Fruit fly (Drosophila melanogaster): ENCODE measurements around the gene Dnali1.

Dnali1 gene

DNA sequence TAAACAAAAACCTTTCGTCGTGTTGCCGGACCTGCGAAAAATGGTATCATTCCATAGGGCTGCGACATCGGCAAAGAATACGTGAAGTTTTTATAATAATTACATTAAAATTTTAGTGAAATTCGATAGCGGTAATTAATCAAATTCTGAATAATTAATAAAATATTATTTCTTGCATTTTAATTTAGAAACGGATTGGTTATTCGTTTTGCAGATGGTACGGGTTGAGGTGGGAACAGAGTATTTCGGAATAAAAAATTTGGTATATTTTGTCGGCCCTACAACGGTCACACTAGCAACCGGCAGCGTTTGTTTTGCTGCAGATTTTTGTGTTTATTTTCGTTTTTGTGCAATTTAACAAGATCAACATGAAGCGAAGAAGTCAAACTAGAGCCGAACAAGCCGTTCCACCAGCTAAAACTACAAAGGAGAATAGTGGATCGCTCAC is 10.6 kb downstream of the Dnali1 start, which contains the start of the genes CG6962 and CG31368 (continued):
- TF ChIP-seq CG12236 (GFP tag; optimal IDR thresholded peaks at IDR 0.05) (no peak), CG17568 (GFP tag; optimal IDR thresholded peaks at IDR 0.05) (no peak), Tbp (GFP tag; optimal IDR thresholded peaks at IDR 0.05) (no peak), z (GFP tag; IDR thresholded peaks at IDR 0.05) (no peak), Deaf1 (tag; optimal IDR thresholded peaks at IDR 0.05) (peak; percentile 43), crol (GFP tag; IDR thresholded peaks at IDR 0.05) (no peak), CG18262 (tag; optimal IDR thresholded peaks at IDR 0.05) (peak; percentile 80), Six4 (GFP tag; optimal IDR thresholded peaks at IDR 0.05) (peak; percentile 79), fd102C (GFP tag; optimal IDR thresholded peaks at IDR 0.05) (peak; percentile 27), GATAe (GFP tag; conservative IDR thresholded peaks at IDR 0.05) (no peak; the same call in 1 of the 2 replicates), peb (GFP tag; IDR thresholded peaks at IDR 0.05) (peak; percentile 25; the same call in 1 of the 2 replicates), CG6765 (GFP tag; optimal IDR thresholded peaks at IDR 0.05) (peak; percentile 6), tll (GFP tag; optimal IDR thresholded peaks at IDR 0.05) (peak in 1 of 2 experiments; percentile 19), Mes4 (GFP tag; optimal IDR thresholded peaks at IDR 0.05) (no peak), CG9437 (GFP tag; optimal IDR thresholded peaks at IDR 0.05) (peak; percentile 95), CkIIα-i1 (GFP tag; IDR thresholded peaks at IDR 0.05) (peak; percentile 14; the same call in 1 of the 2 replicates), hbn (GFP tag; IDR thresholded peaks at IDR 0.05; ENCODE audit: partially characterized antibody) (no peak), CG16779 (GFP tag; IDR thresholded peaks at IDR 0.05) (no peak), NFAT (GFP tag; IDR thresholded peaks at IDR 0.05) (peak; percentile 84), CG8765 (GFP tag; IDR thresholded peaks at IDR 0.05) (peak; percentile 73), tin (GFP tag; optimal IDR thresholded peaks at IDR 0.05) (peak; percentile 84), Xbp1 (GFP tag; optimal IDR thresholded peaks at IDR 0.05) (peak; percentile 92), cas (GFP tag; IDR thresholded peaks at IDR 0.05) (0 out of 2 replicates have a peak, but pooled peaks have one; percentile 46), exex (tag; optimal IDR thresholded peaks at IDR 0.05) (no peak), CG17359 (tag; optimal IDR thresholded peaks at IDR 0.05) (peak; percentile 80), ato (GFP tag; IDR thresholded peaks at IDR 0.05; ENCODE audit: partially characterized antibody) (no peak), jing (GFP tag; optimal IDR thresholded peaks at IDR 0.05) (peak; percentile 60), CG34422 (GFP tag; IDR thresholded peaks at IDR 0.05) (peak; percentile 90), Lhr (GFP tag; optimal IDR thresholded peaks at IDR 0.05) (peak; percentile 85)

DNA sequence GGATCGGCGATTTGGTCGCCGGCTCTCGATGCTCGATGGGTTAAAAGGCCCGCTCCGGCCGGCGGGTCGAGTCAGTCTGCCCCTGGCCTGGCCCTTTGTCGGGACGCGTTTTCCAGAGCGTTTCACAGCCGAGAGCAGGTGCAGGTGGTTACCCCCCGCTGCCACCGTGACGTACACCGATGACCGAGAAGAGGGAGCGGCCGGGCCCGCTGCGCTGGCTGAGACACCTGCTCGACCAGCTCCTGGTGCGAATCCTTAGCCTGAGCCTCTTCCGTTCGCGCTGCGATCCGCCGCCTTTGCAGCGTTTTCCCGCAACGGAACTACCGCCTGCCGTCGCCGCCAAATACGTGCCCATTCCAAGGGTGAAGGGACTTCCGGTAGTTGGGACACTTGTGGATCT is 15.9 kb downstream of the Dnali1 start, which contains the start of gene sad:
Gene sad (plus strand): TSS at position 74 of the 400 bp plus-strand sequence.
- TF ChIP-seq Ets65A (GFP tag) (peak; percentile 62), vnd (GFP tag; IDR thresholded peaks at IDR 0.05; ENCODE audit: partially characterized antibody) (0 out of 3 replicates have a peak, but pooled peaks have one; percentile 14), CG30431 (GFP tag; optimal IDR thresholded peaks at IDR 0.05) (no peak), Xrp1 (GFP tag; IDR thresholded peaks at IDR 0.05) (no peak), CG18764 (GFP tag; optimal IDR thresholded peaks at IDR 0.05) (no peak), da (GFP tag; optimal IDR thresholded peaks at IDR 0.05) (peak; percentile 22), ac (GFP tag; optimal IDR thresholded peaks at IDR 0.05) (peak; percentile 87), Med (GFP tag) (peak; percentile 45), Atf3 (GFP tag; optimal IDR thresholded peaks at IDR 0.05) (no peak), CG34376 (GFP tag; optimal IDR thresholded peaks at IDR 0.05) (no peak), zen (tag; optimal IDR thresholded peaks at IDR 0.05) (peak; percentile 28), CG43689 (GFP tag; IDR thresholded peaks at IDR 0.05) (no peak), CG12942 (GFP tag; optimal IDR thresholded peaks at IDR 0.05) (no peak), sqz (GFP tag; optimal IDR thresholded peaks at IDR 0.05) (no peak), prd (optimal IDR thresholded peaks at IDR 0.05) (no peak), prd (GFP tag; IDR thresholded peaks at IDR 0.05) (peak; percentile 52; the same call in 2 of the 3 replicates)

Measured in whole organism, embryonic.